Worm (Caenorhabditis elegans) whole organism, L1 larva: ENCODE measurements around the gene F21D9.4.

Experiments used
- aha-1 ChIP-seq: fragments of 150-350 bp; optimal IDR thresholded peaks from 2 replicates; lab custom pipeline; 2014; ENCODE audit warnings: missing biosample characterization, missing genetic modification characterization
- aly-2 ChIP-seq: fragments of 150-350 bp; optimal IDR thresholded peaks from 2 replicates; lab custom pipeline; 2014; ENCODE audit warnings: missing biosample characterization, missing genetic modification characterization
- ceh-82 ChIP-seq, 3 experiments: fragments of 150-350 bp in 1 of 3; sonication (generic microtip) in 2 of 3; optimal IDR thresholded peaks; 2 replicates each; lab custom pipeline; 2014 to 2017; ENCODE audit warnings: missing biosample characterization in 3 of 3, missing genetic modification characterization in 3 of 3
- ets-5 ChIP-seq: fragments of 200-800 bp; sonication (Bioruptor generic); IDR thresholded peaks from 2 replicates; pipeline ENCODE4 v1.3.6; 2022; ENCODE audit warnings: missing genetic modification characterization, missing compliant biosample characterization
- fkh-10 ChIP-seq: sonication (generic microtip); optimal IDR thresholded peaks from 2 replicates; lab custom pipeline; 2017; ENCODE audit warnings: missing biosample characterization, missing genetic modification reagents, missing genetic modification characterization
- fos-1 ChIP-seq: fragments of 150-350 bp; optimal IDR thresholded peaks from 2 replicates; lab custom pipeline; 2014; ENCODE audit warnings: missing biosample characterization, missing genetic modification characterization
- hpl-2 ChIP-seq: fragments of 150-350 bp; optimal IDR thresholded peaks from 2 replicates; lab custom pipeline; 2014; ENCODE audit warnings: missing biosample characterization, missing genetic modification reagents, missing genetic modification characterization
- lin-15B ChIP-seq: fragments of 150-350 bp; sonication (generic microtip); optimal IDR thresholded peaks from 3 replicates; lab custom pipeline; 2014; ENCODE audit warnings: missing biosample characterization, missing genetic modification characterization
- lir-3 ChIP-seq: sonication (generic microtip); optimal IDR thresholded peaks from 2 replicates; lab custom pipeline; 2016; ENCODE audit warnings: mild to moderate bottlenecking, missing genetic modification characterization, moderate library complexity, missing compliant biosample characterization; ENCODE audit not compliant: poor library complexity
- nhr-11 ChIP-seq: fragments of 150-350 bp; optimal IDR thresholded peaks from 2 replicates; lab custom pipeline; 2014; ENCODE audit warnings: missing biosample characterization, missing genetic modification characterization
- nhr-28 ChIP-seq: fragments of 150-350 bp; optimal IDR thresholded peaks from 2 replicates; lab custom pipeline; 2014; ENCODE audit warnings: missing biosample characterization, missing genetic modification characterization
- unc-62 ChIP-seq: fragments of 150-350 bp; optimal IDR thresholded peaks from 2 replicates; lab custom pipeline; 2014; ENCODE audit warnings: missing biosample characterization, missing genetic modification reagents, missing genetic modification characterization
- zag-1 ChIP-seq: fragments of 150-350 bp; optimal IDR thresholded peaks from 2 replicates; lab custom pipeline; 2014; ENCODE audit warnings: missing biosample characterization, missing genetic modification characterization

- TF ChIP-seq zag-1 (tag; lab: Kevin White, UChicago) (no peak), fkh-10 (GFP tag; lab: Kevin White, UChicago) (no peak), unc-62 (GFP tag; lab: Kevin White, UChicago) (no peak), aha-1 (tag; lab: Kevin White, UChicago) (no peak), nhr-28 (tag; lab: Kevin White, UChicago) (no peak), hpl-2 (GFP tag; lab: Kevin White, UChicago) (no peak), lir-3 (tag; lab: Kevin White, UChicago) (no peak), aly-2 (no peak), nhr-11 (tag; lab: Kevin White, UChicago) (no peak), fos-1 (no peak), ceh-82 (tag; optimal IDR thresholded peaks at IDR 0.05; lab: Kevin White, UChicago) (no peak), lin-15B (no peak), ets-5 (GFP tag; lab: Robert Waterston, UW) (no peak)
Observed at ce11 chrV:19293025-19293424, 39.4 kb downstream of the F21D9.4 start, which contains the start of gene F55C9.5.
